Fruit fly (Drosophila melanogaster) whole organism, pupa: ENCODE measurements around the gene CG1074.

ENCODE experiments used
- CG10348 ChIP-seq: fragments of 200-800 bp; sonication (Bioruptor generic); IDR thresholded peaks from 2 replicates; pipeline ENCODE4 v1.3.6; 2022; ENCODE audit warnings: missing biosample characterization, missing genetic modification characterization
- CG12605 ChIP-seq: fragments of 200-800 bp; sonication (Bioruptor generic); IDR thresholded peaks from 2 replicates; pipeline ENCODE4 v1.3.6; 2022; ENCODE audit warnings: missing biosample characterization, missing genetic modification characterization
- CG13204 ChIP-seq: fragments of 200-800 bp; sonication (Bioruptor generic); optimal IDR thresholded peaks from 2 replicates; lab custom pipeline; 2018; ENCODE audit warnings: missing biosample characterization, mild to moderate bottlenecking, missing genetic modification characterization, moderate library complexity
- CG14655 ChIP-seq: fragments of 200-800 bp; sonication (Bioruptor generic); optimal IDR thresholded peaks from 3 replicates; lab custom pipeline; 2017; ENCODE audit warnings: mild to moderate bottlenecking, missing biosample characterization, missing genetic modification reagents, missing genetic modification characterization
- CG15710 ChIP-seq: fragments of 200-800 bp; sonication (Bioruptor generic); optimal IDR thresholded peaks from 2 replicates; lab custom pipeline; 2018; ENCODE audit warnings: missing biosample characterization, mild to moderate bottlenecking, missing genetic modification characterization, moderate library complexity
- CG17806 ChIP-seq: fragments of 200-800 bp; sonication (Bioruptor generic); optimal IDR thresholded peaks from 2 replicates; lab custom pipeline; 2018; ENCODE audit warnings: missing biosample characterization, mild to moderate bottlenecking, missing genetic modification characterization, moderate library complexity
- CG32121 ChIP-seq: fragments of 200-800 bp; sonication (Bioruptor generic); IDR thresholded peaks from 2 replicates; pipeline ENCODE4 v1.3.6; 2022; ENCODE audit warnings: missing biosample characterization, missing genetic modification characterization
- CG34367 ChIP-seq: fragments of 200-800 bp; sonication (Bioruptor generic); optimal IDR thresholded peaks from 2 replicates; lab custom pipeline; 2018; ENCODE audit warnings: missing biosample characterization, mild to moderate bottlenecking, missing genetic modification characterization
- CG4496 ChIP-seq: fragments of 200-800 bp; sonication (Bioruptor generic); IDR thresholded peaks from 3 replicates; pipeline ENCODE4 v1.3.6; 2022; ENCODE audit warnings: missing biosample characterization, missing genetic modification characterization
- CG8159 ChIP-seq: fragments of 200-800 bp; sonication (Bioruptor generic); optimal IDR thresholded peaks from 3 replicates; lab custom pipeline; 2018; ENCODE audit warnings: missing biosample characterization, mild to moderate bottlenecking, missing genetic modification characterization, moderate library complexity
- CG8301 ChIP-seq: fragments of 200-800 bp; sonication (Bioruptor generic); optimal IDR thresholded peaks from 2 replicates; lab custom pipeline; 2018; ENCODE audit warnings: missing biosample characterization, mild to moderate bottlenecking, missing genetic modification characterization
- CG9948 ChIP-seq: fragments of 200-800 bp; sonication (Bioruptor generic); optimal IDR thresholded peaks from 2 replicates; lab custom pipeline; 2018; ENCODE audit warnings: missing biosample characterization, mild to moderate bottlenecking, missing genetic modification characterization, moderate library complexity
- D1 ChIP-seq: fragments of 200-800 bp; sonication (Bioruptor generic); optimal IDR thresholded peaks from 2 replicates; lab custom pipeline; 2018; ENCODE audit warnings: missing biosample characterization, mild to moderate bottlenecking, missing genetic modification characterization, moderate library complexity
- EcR ChIP-seq: fragments of 200-800 bp; sonication (Bioruptor generic); optimal IDR thresholded peaks from 3 replicates; lab custom pipeline; 2019; ENCODE audit warnings: missing biosample characterization, missing genetic modification characterization, mild to moderate bottlenecking, moderate library complexity, missing genetic modification reagents
- Ets98B ChIP-seq: fragments of 200-800 bp; sonication (Bioruptor generic); IDR thresholded peaks from 2 replicates; pipeline ENCODE4 v1.3.6; 2022; ENCODE audit warnings: missing biosample characterization, missing genetic modification characterization
- Pif1A ChIP-seq: fragments of 200-800 bp; sonication (Bioruptor generic); optimal IDR thresholded peaks from 3 replicates; lab custom pipeline; 2016; ENCODE audit warnings: missing biosample characterization, missing genetic modification characterization
- Pif1B ChIP-seq: fragments of 200-800 bp; sonication (Bioruptor generic); optimal IDR thresholded peaks from 3 replicates; lab custom pipeline; 2016; ENCODE audit warnings: missing biosample characterization, missing genetic modification characterization
- Snoo ChIP-seq: fragments of 200-800 bp; sonication (Bioruptor generic); optimal IDR thresholded peaks from 3 replicates; lab custom pipeline; 2017; ENCODE audit warnings: missing biosample characterization, mild to moderate bottlenecking, missing genetic modification characterization, inconsistent platforms
- fd96Ca ChIP-seq: fragments of 200-800 bp; sonication (Bioruptor generic); IDR thresholded peaks from 3 replicates; pipeline ENCODE4 v1.3.6; 2022; ENCODE audit warnings: missing biosample characterization, missing genetic modification characterization
- gl ChIP-seq: fragments of 200-800 bp; sonication (Bioruptor generic); optimal IDR thresholded peaks from 2 replicates; lab custom pipeline; 2018; ENCODE audit warnings: missing biosample characterization, mild to moderate bottlenecking, missing genetic modification characterization
- rn ChIP-seq: fragments of 200-800 bp; sonication (Bioruptor generic); IDR thresholded peaks from 2 replicates; pipeline ENCODE4 v1.3.6; 2022; ENCODE audit warnings: missing biosample characterization, missing genetic modification characterization

The CG1074 gene

DNA sequence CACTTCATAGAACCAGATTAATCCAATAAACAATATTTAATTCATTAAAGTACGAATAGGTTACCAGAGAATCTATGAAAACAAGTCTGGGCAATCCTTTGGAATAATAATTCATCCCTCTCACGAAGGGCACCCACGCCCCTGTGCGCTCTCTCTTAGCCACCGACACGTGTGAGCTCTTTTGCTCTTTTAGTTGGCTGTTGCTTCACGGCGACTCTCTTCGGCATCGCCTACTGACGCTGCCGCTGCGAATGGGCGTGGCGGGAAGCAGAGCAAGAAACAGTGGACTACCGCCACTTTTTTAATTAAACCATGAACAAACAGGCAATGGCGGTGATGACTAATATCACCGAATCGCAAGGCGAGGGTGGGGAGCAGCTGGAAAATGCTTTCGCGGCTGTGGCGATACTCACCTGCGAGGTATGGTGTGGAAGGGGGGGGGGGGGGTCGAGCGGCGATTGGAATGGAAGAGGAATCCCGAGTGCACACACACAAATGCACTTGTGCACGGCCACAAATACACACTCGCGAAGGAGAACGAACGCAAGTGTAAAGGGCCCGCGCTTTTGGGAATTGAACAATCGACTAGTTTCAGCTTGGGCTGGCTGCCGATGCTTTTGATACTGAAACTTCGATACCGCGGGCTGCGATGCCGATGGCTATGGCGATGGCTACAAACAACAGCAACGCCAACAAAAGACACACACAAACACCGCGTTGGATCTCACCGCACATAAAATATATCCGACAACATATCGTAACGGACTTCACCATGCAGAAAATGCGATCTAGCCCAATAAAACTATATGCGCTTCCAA is 44.7 kb downstream of the CG1074 start:
- TF ChIP-seq CG8301 (tag; lab: Kevin White, UChicago) (peak; percentile 71), CG13204 (GFP tag; lab: Kevin White, UChicago) (peak; percentile 94), Pif1A (GFP tag; lab: Kevin White, UChicago) (peak; percentile 92), D1 (tag; lab: Kevin White, UChicago) (peak; percentile 34), CG14655 (GFP tag; lab: Kevin White, UChicago) (no peak), CG10348 (GFP tag; lab: Robert Waterston, UW) (no peak), Pif1B (GFP tag; lab: Kevin White, UChicago) (peak; percentile 87), CG34367 (tag; lab: Kevin White, UChicago) (peak; percentile 74), CG17806 (tag; lab: Kevin White, UChicago) (peak; percentile 77), rn (GFP tag; lab: Robert Waterston, UW) (peak; percentile 56), CG15710 (peak; percentile 73), CG12605 (GFP tag; lab: Robert Waterston, UW) (peak; percentile 82), CG4496 (GFP tag; lab: Robert Waterston, UW) (peak; percentile 89), Snoo (peak; percentile 82), CG32121 (peak; percentile 64), fd96Ca (peak; percentile 80), CG9948 (peak; percentile 70), CG8159 (tag; lab: Kevin White, UChicago) (peak; percentile 74), Ets98B (GFP tag; lab: Robert Waterston, UW) (peak; percentile 83), EcR (GFP tag; lab: Kevin White, UChicago) (peak; percentile 65), gl (tag; lab: Kevin White, UChicago) (peak; percentile 45)

dm6 chr3R:4479038-4479988 is 45.5 kb downstream of the CG1074 start, which contains the start of gene CG31523:
TSS of gene CG31523 (minus strand) at chr3R:4479207.
- TF ChIP-seq rn (GFP tag; lab: Robert Waterston, UW) (no peak), CG8301 (tag; lab: Kevin White, UChicago) (no peak), Ets98B (GFP tag; lab: Robert Waterston, UW) (no peak), gl (tag; lab: Kevin White, UChicago) (no peak), CG14655 (GFP tag; lab: Kevin White, UChicago) (no peak), CG15710 (no peak), CG10348 (GFP tag; lab: Robert Waterston, UW) (no peak)

dm6 chr3R:4480512-4480911 is 46.7 kb downstream of the CG1074 start, which contains the start of gene sac:
TSS of gene sac (plus strand) at chr3R:4480812.
- TF ChIP-seq CG10348 (GFP tag; lab: Robert Waterston, UW) (no peak), CG17806 (tag; lab: Kevin White, UChicago) (no peak), D1 (tag; lab: Kevin White, UChicago) (no peak), CG9948 (no peak), CG13204 (GFP tag; lab: Kevin White, UChicago) (no peak), rn (GFP tag; lab: Robert Waterston, UW) (no peak), fd96Ca (no peak), CG4496 (GFP tag; lab: Robert Waterston, UW) (no peak), CG34367 (tag; lab: Kevin White, UChicago) (no peak), EcR (GFP tag; lab: Kevin White, UChicago) (no peak), gl (tag; lab: Kevin White, UChicago) (no peak), Pif1A (GFP tag; lab: Kevin White, UChicago) (no peak)

dm6 chr3R:4484999-4485398 is 51.2 kb downstream of the CG1074 start, which contains the start of gene Fip1:
TSS of gene Fip1 (plus strand) at chr3R:4485008.
- no peak for TF ChIP-seq CG13204 (GFP tag; lab: Kevin White, UChicago)
- TF ChIP-seq CG4496 (GFP tag; lab: Robert Waterston, UW), result no peak
- TF ChIP-seq CG15710, result no peak
